Worm (Caenorhabditis elegans) whole organism, young adult: Measurements from ENCODE around the gene ZC487.1.

Source experiments
- C17E4.6 ChIP-seq: fragments of 200-800 bp; sonication (Bioruptor generic); IDR thresholded peaks from 2 replicates; pipeline ENCODE4 v1.3.6; 2022; ENCODE audit warnings: missing genetic modification reagents, missing genetic modification characterization, missing compliant biosample characterization
- F10E7.11 ChIP-seq: sonication (generic microtip); optimal IDR thresholded peaks from 2 replicates; lab custom pipeline; 2017; ENCODE audit warnings: mild to moderate bottlenecking, missing genetic modification characterization, moderate library complexity, missing compliant biosample characterization
- F22D6.2 ChIP-seq: sonication (generic microtip); optimal IDR thresholded peaks from 2 replicates; lab custom pipeline; 2016; ENCODE audit warnings: mild to moderate bottlenecking, missing genetic modification characterization, missing compliant biosample characterization
- F23B12.7 ChIP-seq: sonication (generic microtip); optimal IDR thresholded peaks from 2 replicates; lab custom pipeline; 2017; ENCODE audit warnings: missing genetic modification characterization, mild to moderate bottlenecking, missing compliant biosample characterization, antibody characterized with exemption, moderate library complexity; ENCODE audit not compliant: insufficient read depth
- F37B4.10 ChIP-seq: fragments of 200-800 bp; sonication (Bioruptor generic); IDR thresholded peaks from 2 replicates; pipeline ENCODE4 v1.3.6; 2022; ENCODE audit warnings: missing genetic modification characterization, missing compliant biosample characterization
- F39B2.1 ChIP-seq: fragments of 200-800 bp; sonication (Bioruptor generic); IDR thresholded peaks from 2 replicates; pipeline ENCODE4 v1.3.6; 2022; ENCODE audit warnings: missing genetic modification reagents, missing genetic modification characterization, missing compliant biosample characterization
- K11D2.4 ChIP-seq: fragments of 200-800 bp; sonication (Bioruptor generic); IDR thresholded peaks from 2 replicates; pipeline ENCODE4 v1.3.6; 2022; ENCODE audit warnings: missing genetic modification reagents, missing genetic modification characterization, missing compliant biosample characterization
- T07F8.4 ChIP-seq: sonication (generic microtip); optimal IDR thresholded peaks from 2 replicates; lab custom pipeline; 2016; ENCODE audit warnings: mild to moderate bottlenecking, missing genetic modification characterization, moderate library complexity, missing compliant biosample characterization
- Y56A3A.18 ChIP-seq: fragments of 200-800 bp; sonication (Bioruptor generic); IDR thresholded peaks from 2 replicates; pipeline ENCODE4 v1.3.6; 2022; ENCODE audit warnings: missing genetic modification reagents, missing genetic modification characterization, missing compliant biosample characterization
- Y95B8A.8 ChIP-seq: fragments of 200-800 bp; sonication (Bioruptor generic); IDR thresholded peaks from 2 replicates; pipeline ENCODE4 v1.3.6; 2022; ENCODE audit warnings: missing genetic modification reagents, missing genetic modification characterization, missing compliant biosample characterization
- ama-1 ChIP-seq, 3 experiments: fragments of 150-350 bp in 1 of 3; sonication (generic microtip) in 2 of 3; optimal IDR thresholded peaks; 2 replicates each; lab custom pipeline; 2014 to 2018; ENCODE audit warnings: missing biosample characterization in 2 of 3, missing genetic modification characterization in 2 of 3, missing genetic modification reagents in 2 of 3
- aptf-2 ChIP-seq: fragments of 200-800 bp; sonication (Bioruptor generic); conservative IDR thresholded peaks from 2 replicates; pipeline ENCODE4 v1.3.6; 2022; ENCODE audit warnings: missing genetic modification reagents, missing genetic modification characterization, missing compliant biosample characterization
- cebp-2 ChIP-seq: fragments of 200-800 bp; sonication (Bioruptor generic); IDR thresholded peaks from 2 replicates; pipeline ENCODE4 v1.3.6; 2022; ENCODE audit warnings: missing genetic modification characterization, missing compliant biosample characterization
- ceh-27 ChIP-seq: fragments of 200-800 bp; sonication (Bioruptor generic); optimal IDR thresholded peaks from 2 replicates; lab custom pipeline; 2018; ENCODE audit warnings: mild to moderate bottlenecking, missing genetic modification characterization, moderate library complexity, missing compliant biosample characterization
- dpff-1 ChIP-seq: sonication (generic microtip); optimal IDR thresholded peaks from 2 replicates; lab custom pipeline; 2017; ENCODE audit warnings: mild to moderate bottlenecking, missing genetic modification characterization, missing compliant biosample characterization
- dpl-1 ChIP-seq: fragments of 150-350 bp; optimal IDR thresholded peaks from 2 replicates; lab custom pipeline; 2014; ENCODE audit warnings: missing biosample characterization, missing genetic modification reagents, missing genetic modification characterization
- egl-18 ChIP-seq: fragments of 200-800 bp; sonication (Bioruptor generic); IDR thresholded peaks from 2 replicates; pipeline ENCODE4 v1.3.6; 2022; ENCODE audit warnings: missing genetic modification reagents, missing genetic modification characterization, missing compliant biosample characterization
- egl-44 ChIP-seq: fragments of 200-800 bp; sonication (Bioruptor generic); IDR thresholded peaks from 2 replicates; pipeline ENCODE4 v1.3.6; 2022; ENCODE audit warnings: missing genetic modification reagents, missing genetic modification characterization, missing compliant biosample characterization
- ekl-4 ChIP-seq: fragments of 200-800 bp; sonication (Bioruptor generic); IDR thresholded peaks from 2 replicates; pipeline ENCODE4 v1.3.6; 2022; ENCODE audit warnings: missing genetic modification reagents, missing genetic modification characterization, missing compliant biosample characterization
- fkh-3 ChIP-seq: sonication (generic microtip); optimal IDR thresholded peaks from 2 replicates; lab custom pipeline; 2016; ENCODE audit warnings: mild to moderate bottlenecking, missing genetic modification characterization, missing compliant biosample characterization
- gei-17 ChIP-seq: fragments of 200-800 bp; sonication (Bioruptor generic); optimal IDR thresholded peaks from 2 replicates; lab custom pipeline; 2018; ENCODE audit warnings: mild to moderate bottlenecking, missing genetic modification characterization, missing compliant biosample characterization
- hlh-26 ChIP-seq: fragments of 200-800 bp; sonication (Bioruptor generic); conservative IDR thresholded peaks from 2 replicates; pipeline ENCODE4 v1.3.6; 2022; ENCODE audit warnings: missing genetic modification reagents, missing genetic modification characterization, missing compliant biosample characterization
- hsf-1 ChIP-seq: fragments of 200-800 bp; sonication (Bioruptor generic); IDR thresholded peaks from 2 replicates; pipeline ENCODE4 v1.3.6; 2022; ENCODE audit warnings: missing genetic modification reagents, missing genetic modification characterization, missing compliant biosample characterization
- lag-1 ChIP-seq: fragments of 200-800 bp; sonication (Bioruptor generic); IDR thresholded peaks from 2 replicates; pipeline ENCODE4 v1.3.6; 2022; ENCODE audit warnings: missing genetic modification reagents, missing genetic modification characterization, missing compliant biosample characterization
- let-526 ChIP-seq: fragments of 200-800 bp; sonication (Bioruptor generic); IDR thresholded peaks from 2 replicates; pipeline ENCODE4 v1.3.6; 2022; ENCODE audit warnings: missing genetic modification reagents, missing genetic modification characterization, missing compliant biosample characterization
- lin-54 ChIP-seq: fragments of 200-800 bp; sonication (Bioruptor generic); optimal IDR thresholded peaks from 2 replicates; lab custom pipeline; 2018; ENCODE audit warnings: mild to moderate bottlenecking, missing genetic modification characterization, missing compliant biosample characterization
- lsl-1 ChIP-seq: fragments of 200-800 bp; sonication (Bioruptor generic); optimal IDR thresholded peaks from 2 replicates; lab custom pipeline; 2018; ENCODE audit warnings: mild to moderate bottlenecking, missing genetic modification characterization, moderate library complexity, missing compliant biosample characterization
- madf-10 ChIP-seq: sonication (generic microtip); optimal IDR thresholded peaks from 2 replicates; lab custom pipeline; 2016; ENCODE audit warnings: mild to moderate bottlenecking, missing genetic modification characterization, missing compliant biosample characterization
- madf-3 ChIP-seq: fragments of 200-800 bp; sonication (Bioruptor generic); IDR thresholded peaks from 2 replicates; pipeline ENCODE4 v1.3.6; 2022; ENCODE audit warnings: missing genetic modification reagents, missing genetic modification characterization, missing compliant biosample characterization
- mcd-1 ChIP-seq: fragments of 200-800 bp; sonication (Bioruptor generic); IDR thresholded peaks from 2 replicates; pipeline ENCODE4 v1.3.6; 2022; ENCODE audit warnings: missing genetic modification reagents, missing genetic modification characterization, missing compliant biosample characterization
- mel-28 ChIP-seq: sonication (generic microtip); optimal IDR thresholded peaks from 2 replicates; lab custom pipeline; 2016; ENCODE audit warnings: borderline replicate concordance, mild to moderate bottlenecking, missing genetic modification characterization, missing compliant biosample characterization
- nhr-179 ChIP-seq: sonication (generic microtip); optimal IDR thresholded peaks from 2 replicates; lab custom pipeline; 2016; ENCODE audit warnings: mild to moderate bottlenecking, missing genetic modification characterization, missing compliant biosample characterization
- nhr-80 ChIP-seq: sonication (generic microtip); optimal IDR thresholded peaks from 2 replicates; lab custom pipeline; 2016; ENCODE audit warnings: missing genetic modification characterization, missing compliant biosample characterization
- nhr-90 ChIP-seq: sonication (generic microtip); optimal IDR thresholded peaks from 2 replicates; lab custom pipeline; 2016; ENCODE audit warnings: missing genotype, mild to moderate bottlenecking, missing genetic modification characterization, missing compliant biosample characterization
- repo-1 ChIP-seq: sonication (generic microtip); optimal IDR thresholded peaks from 2 replicates; lab custom pipeline; 2017; ENCODE audit warnings: mild to moderate bottlenecking, missing genetic modification characterization, missing compliant biosample characterization
- sea-2 ChIP-seq: fragments of 200-800 bp; sonication (Bioruptor generic); IDR thresholded peaks from 2 replicates; pipeline ENCODE4 v1.3.6; 2022; ENCODE audit warnings: missing genetic modification characterization, missing compliant biosample characterization
- snpc-1.3 ChIP-seq: sonication (generic microtip); optimal IDR thresholded peaks from 2 replicates; lab custom pipeline; 2017; ENCODE audit warnings: missing genetic modification characterization, mild to moderate bottlenecking, missing compliant biosample characterization, antibody characterized with exemption, moderate library complexity, missing genotype, missing genetic modification reagents; ENCODE audit not compliant: insufficient read depth
- tbx-9 ChIP-seq: sonication (generic microtip); optimal IDR thresholded peaks from 2 replicates; lab custom pipeline; 2016; ENCODE audit warnings: borderline replicate concordance, missing genetic modification characterization, inconsistent platforms, missing compliant biosample characterization
- tlf-1 ChIP-seq: fragments of 200-800 bp; sonication (Bioruptor generic); optimal IDR thresholded peaks from 2 replicates; lab custom pipeline; 2018; ENCODE audit warnings: mild to moderate bottlenecking, missing genetic modification characterization, missing compliant biosample characterization
- zfh-2 ChIP-seq: fragments of 200-800 bp; sonication (Bioruptor generic); conservative IDR thresholded peaks from 2 replicates; pipeline ENCODE4 v1.3.6; 2022; ENCODE audit warnings: missing genetic modification reagents, missing genetic modification characterization, missing compliant biosample characterization
- ztf-22 ChIP-seq: fragments of 200-800 bp; sonication (Bioruptor generic); optimal IDR thresholded peaks from 2 replicates; lab custom pipeline; 2018; ENCODE audit warnings: mild to moderate bottlenecking, missing genetic modification characterization, moderate library complexity, missing compliant biosample characterization
- ztf-3 ChIP-seq: fragments of 200-800 bp; sonication (Bioruptor generic); optimal IDR thresholded peaks from 2 replicates; lab custom pipeline; 2018; ENCODE audit warnings: mild to moderate bottlenecking, missing genetic modification characterization, missing compliant biosample characterization

ZC487.1 gene

DNA sequence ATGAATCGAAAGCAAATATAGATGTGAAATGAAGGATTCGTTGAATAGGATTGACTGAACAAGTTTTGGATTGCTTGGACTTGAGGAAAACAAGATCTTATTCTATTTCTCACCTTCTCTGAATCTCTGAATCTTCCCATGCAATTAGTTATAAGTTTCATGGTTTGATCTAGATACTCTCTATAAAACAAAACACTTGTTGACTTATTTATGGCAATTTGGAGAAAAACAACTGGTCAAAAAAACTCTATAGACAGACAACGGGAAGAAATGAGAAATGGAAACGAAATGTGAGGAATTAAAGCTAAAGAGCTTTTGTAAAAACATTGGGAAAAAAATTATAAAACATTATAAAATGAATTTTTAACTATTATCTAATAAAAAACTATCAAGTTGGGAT, 32.7 kb upstream of the ZC487.1 start, which contains the start of gene W02F12.8:
W02F12.8 (minus strand) TSS at position 101 of the 400 bp plus-strand sequence.
- TF ChIP-seq mcd-1 (GFP tag; lab: Robert Waterston, UW) (no peak), ztf-3 (GFP tag; lab: Kevin White, UChicago) (no peak), F39B2.1 (no peak), dpl-1 (GFP tag; lab: Kevin White, UChicago) (no peak), ama-1 (optimal IDR thresholded peaks at IDR 0.05; lab: Kevin White, UChicago) (no peak), ama-1 (GFP tag; optimal IDR thresholded peaks at IDR 0.05; lab: Kevin White, UChicago) (no peak), mel-28 (tag; lab: Kevin White, UChicago) (no peak), tlf-1 (GFP tag; lab: Kevin White, UChicago) (no peak), F10E7.11 (no peak), snpc-1.3 (tag; lab: Kevin White, UChicago) (no peak), let-526 (GFP tag; lab: Robert Waterston, UW) (no peak), Y95B8A.8 (GFP tag; lab: Robert Waterston, UW) (no peak), nhr-80 (tag; lab: Kevin White, UChicago) (no peak), F22D6.2 (tag; lab: Kevin White, UChicago) (no peak), nhr-179 (tag; lab: Kevin White, UChicago) (no peak), F23B12.7 (tag; lab: Kevin White, UChicago) (no peak), repo-1 (tag; lab: Kevin White, UChicago) (no peak)
- TF ChIP-seq, all 124 proteins: peak for 0

DNA sequence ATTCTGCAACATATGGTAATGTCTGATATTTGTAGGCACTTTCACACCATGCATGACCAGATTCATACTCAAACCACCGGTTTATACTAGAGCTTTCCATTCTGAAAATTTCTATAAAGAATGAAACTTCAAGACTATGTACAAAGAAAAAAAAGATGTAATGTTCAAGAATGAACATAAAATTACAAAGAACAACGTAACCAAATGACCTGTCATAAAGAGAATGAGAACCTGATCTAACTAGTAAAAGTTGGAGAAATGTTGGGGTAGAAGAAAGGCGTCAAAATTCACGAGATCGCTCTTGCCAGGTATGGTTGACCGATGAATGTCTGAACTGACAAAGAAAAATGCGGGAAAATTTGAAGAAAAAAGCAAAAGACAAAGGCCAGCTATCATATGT, 29.8 kb upstream of the ZC487.1 start, which contains the start of gene W02F12.2:
W02F12.2 (minus strand) TSS at position 101 of the 400 bp plus-strand sequence.
- no peak for TF ChIP-seq lsl-1 (GFP tag; lab: Kevin White, UChicago)
- TF ChIP-seq egl-18 (GFP tag; lab: Robert Waterston, UW) = no peak
- no peak for TF ChIP-seq C17E4.6 (GFP tag; lab: Robert Waterston, UW)
- no peak for TF ChIP-seq Y56A3A.18 (GFP tag; lab: Robert Waterston, UW)
- TF ChIP-seq lag-1 (GFP tag; lab: Robert Waterston, UW) = no peak
- TF ChIP-seq zfh-2 (GFP tag; lab: Robert Waterston, UW) = no peak
- TF ChIP-seq nhr-90 (tag; lab: Kevin White, UChicago) = no peak
- TF ChIP-seq T07F8.4 (tag; lab: Kevin White, UChicago) = no peak
- TF ChIP-seq ceh-27 (GFP tag; lab: Kevin White, UChicago) = no peak
- TF ChIP-seq ekl-4 (GFP tag; lab: Robert Waterston, UW) = no peak
- no peak for TF ChIP-seq K11D2.4 (GFP tag; lab: Robert Waterston, UW)
- no peak for TF ChIP-seq gei-17
- no peak for TF ChIP-seq tlf-1 (GFP tag; lab: Kevin White, UChicago)
- no peak for TF ChIP-seq tbx-9 (tag; lab: Kevin White, UChicago)
- TF ChIP-seq mel-28 (tag; lab: Kevin White, UChicago) = no peak
- no peak for TF ChIP-seq aptf-2
- no peak for TF ChIP-seq cebp-2 (GFP tag; lab: Robert Waterston, UW)
- TF ChIP-seq egl-44 (GFP tag; lab: Robert Waterston, UW) = no peak
- TF ChIP-seq hlh-26 (GFP tag; lab: Robert Waterston, UW) = no peak
- no peak for TF ChIP-seq lin-54 (GFP tag; lab: Kevin White, UChicago)

DNA sequence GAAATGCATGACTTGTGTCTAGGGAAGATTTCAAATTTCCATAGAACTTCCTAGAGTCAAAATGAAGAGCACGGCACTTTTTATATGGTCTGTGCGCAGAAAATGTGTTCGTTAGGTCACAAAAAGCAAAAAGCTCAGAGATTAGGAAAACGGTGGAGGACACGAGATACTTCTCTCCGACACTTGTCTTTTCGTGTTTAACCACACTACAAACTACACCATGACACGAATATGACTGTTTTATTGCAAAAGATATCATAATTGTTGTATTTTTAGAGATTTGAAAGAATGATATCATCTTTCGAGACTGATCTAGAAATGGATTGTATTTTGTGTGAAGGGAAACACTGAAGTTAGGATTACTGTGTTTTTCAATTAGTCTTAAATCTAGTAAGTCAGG, 28.3 kb upstream of the ZC487.1 start:
- TF ChIP-seq hsf-1 = no peak
- no peak for TF ChIP-seq F37B4.10 (GFP tag; lab: Robert Waterston, UW)
- TF ChIP-seq Y56A3A.18 (GFP tag; lab: Robert Waterston, UW) = no peak
- no peak for TF ChIP-seq fkh-3 (tag; lab: Kevin White, UChicago)
- TF ChIP-seq dpff-1 (tag; lab: Kevin White, UChicago) = no peak
- TF ChIP-seq ztf-22 (GFP tag; lab: Kevin White, UChicago) = no peak
- no peak for TF ChIP-seq madf-3 (GFP tag; lab: Robert Waterston, UW)
- TF ChIP-seq mcd-1 (GFP tag; lab: Robert Waterston, UW) = no peak
- no peak for TF ChIP-seq lsl-1 (GFP tag; lab: Kevin White, UChicago)
- TF ChIP-seq sea-2 (GFP tag; lab: Robert Waterston, UW) = no peak
- TF ChIP-seq madf-10 (tag; lab: Kevin White, UChicago) = no peak
